Fruit fly (Drosophila melanogaster) whole organism, embryonic: ENCODE measurements around the gene Syt7.

Source experiments
- Adf1 ChIP-seq: fragments of 200-800 bp; sonication (Bioruptor generic); IDR thresholded peaks from 2 replicates; pipeline ENCODE4 v1.3.6; 2022; ENCODE audit warnings: missing biosample characterization, missing genetic modification characterization
- B-H1 ChIP-seq: fragments of 200-800 bp; sonication (Bioruptor generic); IDR thresholded peaks from 3 replicates; pipeline ENCODE4 v1.3.6; 2022; ENCODE audit warnings: missing biosample characterization, missing genetic modification characterization
- CG10959 ChIP-seq: fragments of 200-800 bp; sonication (Bioruptor generic); IDR thresholded peaks from 2 replicates; pipeline ENCODE4 v1.3.6; 2022; ENCODE audit warnings: missing biosample characterization, missing genetic modification characterization
- CG10979 ChIP-seq: fragments of 200-800 bp; sonication (Bioruptor generic); optimal IDR thresholded peaks from 2 replicates; lab custom pipeline; 2018; ENCODE audit warnings: missing biosample characterization, mild to moderate bottlenecking, missing genetic modification characterization, moderate library complexity
- CG11723 ChIP-seq: fragments of 200-800 bp; sonication (Bioruptor generic); optimal IDR thresholded peaks from 2 replicates; lab custom pipeline; 2017; ENCODE audit warnings: missing biosample characterization, mild to moderate bottlenecking, missing genetic modification characterization
- CG1233 ChIP-seq: fragments of 200-800 bp; sonication (Bioruptor generic); optimal IDR thresholded peaks from 4 replicates; lab custom pipeline; 2018; ENCODE audit warnings: missing biosample characterization, mild to moderate bottlenecking, missing genetic modification characterization
- CG13775 ChIP-seq: fragments of 200-800 bp; sonication (Bioruptor generic); optimal IDR thresholded peaks from 3 replicates; lab custom pipeline; 2017; ENCODE audit warnings: missing biosample characterization, mild to moderate bottlenecking, missing genetic modification characterization
- CG13894 ChIP-seq: fragments of 200-800 bp; sonication (Bioruptor generic); optimal IDR thresholded peaks from 3 replicates; lab custom pipeline; 2018; ENCODE audit warnings: missing biosample characterization, mild to moderate bottlenecking, missing genetic modification characterization, moderate library complexity
- CG16863 ChIP-seq: fragments of 200-800 bp; sonication (Bioruptor generic); optimal IDR thresholded peaks from 3 replicates; lab custom pipeline; 2016; ENCODE audit warnings: missing biosample characterization, missing genetic modification characterization
- CG2199 ChIP-seq: fragments of 200-800 bp; sonication (Bioruptor generic); IDR thresholded peaks from 3 replicates; pipeline ENCODE4 v1.3.6; 2022; ENCODE audit warnings: missing biosample characterization, missing genetic modification characterization
- CG30020 ChIP-seq: fragments of 200-800 bp; optimal IDR thresholded peaks from 2 replicates; lab custom pipeline; 2019; ENCODE audit warnings: missing biosample characterization, mild to moderate bottlenecking, missing genetic modification characterization, moderate library complexity
- CG30431 ChIP-seq: fragments of 200-800 bp; sonication (Bioruptor generic); optimal IDR thresholded peaks from 2 replicates; lab custom pipeline; 2017; ENCODE audit warnings: missing biosample characterization, missing genetic modification characterization
- CG3065 ChIP-seq: fragments of 200-800 bp; sonication (Bioruptor generic); optimal IDR thresholded peaks from 2 replicates; lab custom pipeline; 2016; ENCODE audit warnings: missing biosample characterization, missing genetic modification characterization
- CG34224 ChIP-seq: fragments of 200-800 bp; sonication (Bioruptor generic); IDR thresholded peaks from 3 replicates; pipeline ENCODE4 v1.3.6; 2022; ENCODE audit warnings: missing biosample characterization, missing genetic modification characterization; ENCODE audit not compliant: partially characterized antibody
- CG3847 ChIP-seq: fragments of 200-800 bp; sonication (Bioruptor generic); IDR thresholded peaks from 2 replicates; pipeline ENCODE4 v1.3.6; 2022; ENCODE audit warnings: missing biosample characterization, missing genetic modification characterization
- CG42726 ChIP-seq: fragments of 200-800 bp; sonication (Bioruptor generic); IDR thresholded peaks from 2 replicates; pipeline ENCODE4 v1.3.6; 2022; ENCODE audit warnings: missing biosample characterization, missing genetic modification characterization; ENCODE audit not compliant: partially characterized antibody
- CG4820 ChIP-seq: fragments of 200-800 bp; sonication (Bioruptor generic); optimal IDR thresholded peaks from 3 replicates; lab custom pipeline; 2016; ENCODE audit warnings: missing biosample characterization, missing genetic modification characterization
- CG7928 ChIP-seq: fragments of 200-800 bp; sonication (Bioruptor generic); optimal IDR thresholded peaks from 2 replicates; lab custom pipeline; 2017; ENCODE audit warnings: missing biosample characterization, mild to moderate bottlenecking, missing genetic modification characterization
- CG8290 ChIP-seq, 3 experiments: fragments of 200-800 bp; sonication (Bioruptor generic); optimal IDR thresholded peaks; 2 replicates each; lab custom pipeline; 2016 to 2019; ENCODE audit warnings: missing biosample characterization in 3 of 3, missing genetic modification characterization in 3 of 3, mild to moderate bottlenecking in 2 of 3, moderate library complexity in 1 of 3
- CoRest ChIP-seq: fragments of 200-800 bp; sonication (Bioruptor generic); optimal IDR thresholded peaks from 3 replicates; lab custom pipeline; 2018; ENCODE audit warnings: missing biosample characterization, mild to moderate bottlenecking, missing genetic modification characterization, moderate library complexity
- CrebB ChIP-seq: fragments of 200-800 bp; sonication (Bioruptor generic); optimal IDR thresholded peaks from 3 replicates; lab custom pipeline; 2018; ENCODE audit warnings: missing biosample characterization, mild to moderate bottlenecking, missing genetic modification characterization
- Dp ChIP-seq: fragments of 200-800 bp; sonication (Bioruptor generic); optimal IDR thresholded peaks from 2 replicates; lab custom pipeline; 2018; ENCODE audit warnings: missing biosample characterization, mild to moderate bottlenecking, missing genetic modification characterization, moderate library complexity
- Fer2 ChIP-seq: fragments of 200-800 bp; sonication (Bioruptor generic); optimal IDR thresholded peaks from 2 replicates; lab custom pipeline; 2018; ENCODE audit warnings: missing biosample characterization, mild to moderate bottlenecking, missing genetic modification characterization, moderate library complexity
- Hmx ChIP-seq: fragments of 200-800 bp; sonication (Bioruptor generic); optimal IDR thresholded peaks from 2 replicates; lab custom pipeline; 2016; ENCODE audit warnings: missing biosample characterization, missing genetic modification characterization
- Lim3 ChIP-seq: fragments of 200-800 bp; sonication (Bioruptor generic); IDR thresholded peaks from 2 replicates; pipeline ENCODE4 v1.3.6; 2022; ENCODE audit warnings: missing biosample characterization, missing genetic modification characterization
- Spps ChIP-seq: fragments of 200-800 bp; sonication (Bioruptor generic); optimal IDR thresholded peaks from 2 replicates; lab custom pipeline; 2018; ENCODE audit warnings: missing biosample characterization, mild to moderate bottlenecking, missing genetic modification characterization
- Xbp1 ChIP-seq: fragments of 200-800 bp; sonication (Bioruptor generic); optimal IDR thresholded peaks from 3 replicates; lab custom pipeline; 2016; ENCODE audit warnings: missing biosample characterization, mild to moderate bottlenecking, missing genetic modification characterization
- ac ChIP-seq: fragments of 200-800 bp; sonication (Bioruptor generic); optimal IDR thresholded peaks from 3 replicates; lab custom pipeline; 2017; ENCODE audit warnings: missing biosample characterization, mild to moderate bottlenecking, missing genetic modification characterization
- ase ChIP-seq: fragments of 200-800 bp; sonication (Bioruptor generic); IDR thresholded peaks from 3 replicates; pipeline ENCODE4 v1.3.6; 2022; ENCODE audit warnings: missing biosample characterization, missing genetic modification characterization
- ash1 ChIP-seq: fragments of 200-800 bp; sonication (Bioruptor generic); optimal IDR thresholded peaks from 2 replicates; lab custom pipeline; 2018; ENCODE audit warnings: missing biosample characterization, mild to moderate bottlenecking, missing genetic modification characterization
- btn ChIP-seq: fragments of 200-800 bp; sonication (Bioruptor generic); optimal IDR thresholded peaks from 2 replicates; lab custom pipeline; 2016; ENCODE audit warnings: missing biosample characterization, missing genetic modification characterization
- dmrt99B ChIP-seq: fragments of 200-800 bp; sonication (Bioruptor generic); optimal IDR thresholded peaks from 2 replicates; lab custom pipeline; 2018; ENCODE audit warnings: missing biosample characterization, mild to moderate bottlenecking, missing genetic modification characterization, moderate library complexity
- ewg ChIP-seq: fragments of 200-800 bp; sonication (Bioruptor generic); optimal IDR thresholded peaks from 3 replicates; lab custom pipeline; 2017; ENCODE audit warnings: mild to moderate bottlenecking, missing biosample characterization, missing genetic modification reagents, missing genetic modification characterization
- fu2 ChIP-seq: fragments of 200-800 bp; sonication (Bioruptor generic); optimal IDR thresholded peaks from 2 replicates; lab custom pipeline; 2016; ENCODE audit warnings: missing biosample characterization, missing genetic modification characterization
- gcm2 ChIP-seq: fragments of 200-800 bp; sonication (Bioruptor generic); optimal IDR thresholded peaks from 2 replicates; lab custom pipeline; 2016; ENCODE audit warnings: missing biosample characterization, missing genetic modification characterization
- h ChIP-seq: fragments of >200 bp; optimal IDR thresholded peaks from 2 replicates; lab custom pipeline; 2017
- luna ChIP-seq: fragments of 200-800 bp; sonication (Bioruptor generic); optimal IDR thresholded peaks from 2 replicates; lab custom pipeline; 2016; ENCODE audit warnings: missing biosample characterization, missing genetic modification characterization
- nau ChIP-seq: fragments of 200-800 bp; sonication (Bioruptor generic); optimal IDR thresholded peaks from 3 replicates; lab custom pipeline; 2017; ENCODE audit warnings: missing biosample characterization, mild to moderate bottlenecking, missing genetic modification characterization, missing genetic modification reagents
- org-1 ChIP-seq: fragments of 200-800 bp; sonication (Bioruptor generic); optimal IDR thresholded peaks from 2 replicates; lab custom pipeline; 2017; ENCODE audit warnings: missing biosample characterization, missing genetic modification characterization
- phol ChIP-seq: fragments of 200-800 bp; sonication (Bioruptor generic); optimal IDR thresholded peaks from 3 replicates; lab custom pipeline; 2018; ENCODE audit warnings: missing biosample characterization, mild to moderate bottlenecking, missing genetic modification characterization, moderate library complexity
- psq ChIP-seq: fragments of 200-800 bp; sonication (Bioruptor generic); optimal IDR thresholded peaks from 2 replicates; lab custom pipeline; 2017; ENCODE audit warnings: missing biosample characterization, missing genetic modification characterization
- pum ChIP-seq: fragments of 200-800 bp; sonication (Bioruptor generic); optimal IDR thresholded peaks from 2 replicates; lab custom pipeline; 2016; ENCODE audit warnings: missing biosample characterization, missing genetic modification characterization
- ro ChIP-seq: fragments of 200-800 bp; sonication (Bioruptor generic); IDR thresholded peaks from 2 replicates; pipeline ENCODE4 v1.3.6; 2022; ENCODE audit warnings: missing biosample characterization, missing genetic modification characterization
- sd ChIP-seq: fragments of 200-800 bp; sonication (Bioruptor generic); optimal IDR thresholded peaks from 3 replicates; lab custom pipeline; 2018; ENCODE audit warnings: missing biosample characterization, mild to moderate bottlenecking, missing genetic modification characterization, moderate library complexity
- stwl ChIP-seq: fragments of 200-800 bp; sonication (Bioruptor generic); optimal IDR thresholded peaks from 3 replicates; lab custom pipeline; 2018; ENCODE audit warnings: missing biosample characterization, mild to moderate bottlenecking, missing genetic modification characterization, moderate library complexity
- sug ChIP-seq: fragments of 200-800 bp; optimal IDR thresholded peaks from 2 replicates; lab custom pipeline; 2019; ENCODE audit warnings: missing biosample characterization, mild to moderate bottlenecking, missing genetic modification characterization, moderate library complexity
- twi ChIP-seq: fragments of 200-800 bp; optimal IDR thresholded peaks from 2 replicates; lab custom pipeline; 2019; ENCODE audit warnings: missing biosample characterization, mild to moderate bottlenecking, missing genetic modification characterization, moderate library complexity
- z ChIP-seq: fragments of 200-800 bp; sonication (Bioruptor generic); IDR thresholded peaks from 3 replicates; pipeline ENCODE4 v1.3.6; 2022; ENCODE audit warnings: missing biosample characterization, missing genetic modification characterization
- zf30C ChIP-seq: fragments of 200-800 bp; sonication (Bioruptor generic); optimal IDR thresholded peaks from 3 replicates; lab custom pipeline; 2018; ENCODE audit warnings: missing biosample characterization, mild to moderate bottlenecking, missing genetic modification characterization
- zfh1 ChIP-seq: fragments of 200-800 bp; sonication (Bioruptor generic); IDR thresholded peaks from 3 replicates; pipeline ENCODE4 v1.3.6; 2022; ENCODE audit warnings: missing biosample characterization, missing genetic modification characterization

Syt7 gene

dm6 chr4:261484-262070 is 44.7 kb downstream of the Syt7 start (continued):
- TF ChIP-seq btn (GFP tag; lab: Kevin White, UChicago) (no peak), CG2199 (peak; percentile 92; the same call in 2 of the 3 replicates), CG8290 (GFP tag; optimal IDR thresholded peaks at IDR 0.05; lab: Kevin White, UChicago) (peak; percentile 62), CG8290 (tag; optimal IDR thresholded peaks at IDR 0.05; lab: Kevin White, UChicago) (peak; percentile 24 to 30), luna (GFP tag; lab: Kevin White, UChicago) (no peak), CG30431 (GFP tag; lab: Kevin White, UChicago) (no peak), nau (GFP tag; lab: Kevin White, UChicago) (no peak), sug (tag; lab: Kevin White, UChicago) (peak; percentile 60), ac (no peak), org-1 (GFP tag; lab: Kevin White, UChicago) (no peak), CG10979 (tag; lab: Kevin White, UChicago) (no peak), Xbp1 (no peak), ash1 (GFP tag; lab: Kevin White, UChicago) (no peak), CoRest (tag; lab: Kevin White, UChicago) (no peak), pum (no peak), stwl (tag; lab: Kevin White, UChicago) (peak; percentile 51), h (lab: Kevin White, UChicago) (no peak), zfh1 (GFP tag; lab: Robert Waterston, UW) (no peak), CG10959 (GFP tag; lab: Robert Waterston, UW) (no peak), twi (tag; lab: Kevin White, UChicago) (no peak), Fer2 (tag; lab: Kevin White, UChicago) (no peak), CG30020 (tag; lab: Kevin White, UChicago) (peak; percentile 71), CrebB (no peak), CG11723 (peak; percentile 2), psq (no peak), z (GFP tag; lab: Robert Waterston, UW) (no peak), dmrt99B (tag; lab: Kevin White, UChicago) (no peak), Hmx (GFP tag; lab: Kevin White, UChicago) (no peak), ase (GFP tag; lab: Robert Waterston, UW) (no peak)

- TF ChIP-seq B-H1 (GFP tag; lab: Robert Waterston, UW) (no peak), CG3065 (no peak), phol (no peak), CG13775 (GFP tag; lab: Kevin White, UChicago) (no peak)
Observed at dm6 chr4:254697-255096, 51.6 kb downstream of the Syt7 start, which contains the start of gene RhoGAP102A. Gene RhoGAP102A, plus strand, starts transcription at chr4:254997.

- no peak for TF ChIP-seq CG16863
- TF ChIP-seq Dp (GFP tag; lab: Kevin White, UChicago), result no peak
- TF ChIP-seq zf30C (GFP tag; lab: Kevin White, UChicago), result no peak
- TF ChIP-seq CG1233 (GFP tag; lab: Kevin White, UChicago), result no peak
- TF ChIP-seq CG13894 (tag; lab: Kevin White, UChicago), result peak; percentile 61
- TF ChIP-seq ewg (GFP tag; lab: Kevin White, UChicago), result peak; percentile 87
- no peak for TF ChIP-seq fu2
- TF ChIP-seq CG42726 (GFP tag; lab: Robert Waterston, UW), result no peak
- TF ChIP-seq Lim3 (GFP tag; lab: Robert Waterston, UW), result no peak
- TF ChIP-seq Spps (tag; lab: Kevin White, UChicago), result no peak
- TF ChIP-seq CG4820 (GFP tag; lab: Kevin White, UChicago), result no peak
- TF ChIP-seq CG7928, result peak; percentile 53
- peak; percentile 61 for TF ChIP-seq CG30020 (tag; lab: Kevin White, UChicago)
- no peak for TF ChIP-seq ro
- no peak for TF ChIP-seq Adf1
- no peak for TF ChIP-seq sd (tag; lab: Kevin White, UChicago)
- no peak for TF ChIP-seq CG34224
- no peak for TF ChIP-seq CG3847
- TF ChIP-seq gcm2, result no peak
Observed at dm6 chr4:253176-253575, 53.1 kb downstream of the Syt7 start, which contains the start of gene dpr7. Gene dpr7, minus strand, starts transcription at chr4:253329.
